Worm (Caenorhabditis elegans) whole organism, mixed stage, embryonic: ENCODE results near the gene dib-1.

Experiments used
- lin-13 ChIP-seq: fragments of 150-350 bp; optimal IDR thresholded peaks from 2 replicates; lab custom pipeline; 2014; ENCODE audit warnings: missing biosample characterization, missing genetic modification characterization
- lsy-2 ChIP-seq: fragments of 150-350 bp; optimal IDR thresholded peaks from 2 replicates; lab custom pipeline; 2014; ENCODE audit warnings: missing biosample characterization, missing genetic modification characterization
- mep-1 ChIP-seq: fragments of 150-350 bp; optimal IDR thresholded peaks from 2 replicates; lab custom pipeline; 2017; ENCODE audit warnings: missing biosample characterization, missing genetic modification reagents, missing genetic modification characterization, inconsistent platforms
- pha-4 ChIP-seq: fragments of 150-350 bp; optimal IDR thresholded peaks from 2 replicates; lab custom pipeline; 2018; ENCODE audit warnings: missing biosample characterization, missing genetic modification reagents, missing genetic modification characterization
- snpc-4 ChIP-seq: fragments of 150-350 bp; optimal IDR thresholded peaks from 2 replicates; lab custom pipeline; 2014; ENCODE audit warnings: missing biosample characterization, missing genetic modification characterization
- sptf-1 ChIP-seq: sonication (generic microtip); optimal IDR thresholded peaks from 2 replicates; lab custom pipeline; 2017; ENCODE audit warnings: mild to moderate bottlenecking, missing genetic modification characterization, moderate library complexity, missing compliant biosample characterization
- unc-120 ChIP-seq: sonication (generic microtip); optimal IDR thresholded peaks from 2 replicates; lab custom pipeline; 2017; ENCODE audit warnings: missing genetic modification characterization, missing compliant biosample characterization; ENCODE audit not compliant: poor library complexity, severe bottlenecking
- unc-39 ChIP-seq: fragments of 150-350 bp; optimal IDR thresholded peaks from 2 replicates; lab custom pipeline; 2014; ENCODE audit warnings: missing biosample characterization, missing genetic modification characterization
- unc-62 ChIP-seq: fragments of 150-350 bp; optimal IDR thresholded peaks from 2 replicates; lab custom pipeline; 2014; ENCODE audit warnings: missing biosample characterization, missing genetic modification reagents, missing genetic modification characterization
- ztf-11 ChIP-seq: fragments of 150-350 bp; optimal IDR thresholded peaks from 2 replicates; lab custom pipeline; 2014; ENCODE audit warnings: missing biosample characterization, missing genetic modification characterization

DNA sequence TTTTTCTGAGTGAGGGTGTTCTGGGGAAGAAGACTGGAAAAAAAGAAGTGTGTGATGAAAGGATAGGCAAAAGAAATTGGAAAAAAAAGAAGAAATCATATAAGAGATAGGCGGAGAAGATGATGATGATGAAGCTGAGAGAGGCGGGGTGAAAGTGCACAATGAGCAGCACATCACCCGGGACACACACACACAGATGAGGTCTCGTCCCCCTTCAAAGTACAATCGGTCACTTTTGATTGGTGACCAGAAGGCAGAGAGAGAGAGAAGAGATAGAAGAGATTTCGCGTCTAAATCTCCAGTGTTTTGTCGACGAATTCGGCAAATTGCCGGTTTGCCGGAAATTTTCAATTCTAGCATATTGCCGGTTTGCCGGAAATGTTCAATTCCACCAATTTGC is 5.4 kb upstream of the dib-1 start:
- TF ChIP-seq unc-120 (tag; lab: Kevin White, UChicago) (peak; percentile 1), pha-4 (tag; lab: Kevin White, UChicago) (no peak), ztf-11 (tag; lab: Kevin White, UChicago) (no peak), lsy-2 (tag; lab: Kevin White, UChicago) (no peak), unc-39 (tag; lab: Kevin White, UChicago) (no peak), mep-1 (tag; lab: Kevin White, UChicago) (no peak), snpc-4 (tag; lab: Kevin White, UChicago) (no peak), lin-13 (tag; lab: Kevin White, UChicago) (no peak), sptf-1 (tag; lab: Kevin White, UChicago) (no peak), unc-62 (GFP tag; lab: Kevin White, UChicago) (peak; percentile 39)
